Worm (Caenorhabditis elegans) whole organism, L1 larva: ENCODE measurements around the gene lgc-38.
A peak's percentile ranks its signal among the peaks of the same experiment; 100 is the strongest.

ENCODE experiments used
- C16A3.4 ChIP-seq: fragments of 150-350 bp; optimal IDR thresholded peaks from 2 replicates; lab custom pipeline; 2014; ENCODE audit warnings: missing biosample characterization, missing genetic modification characterization
- C34B4.2 ChIP-seq: sonication (generic microtip); optimal IDR thresholded peaks from 2 replicates; lab custom pipeline; 2017; ENCODE audit warnings: mild to moderate bottlenecking, missing genetic modification characterization, missing compliant biosample characterization
- F16B12.6 ChIP-seq: fragments of 150-350 bp; optimal IDR thresholded peaks from 2 replicates; lab custom pipeline; 2014; ENCODE audit warnings: missing biosample characterization, missing genetic modification characterization
- aha-1 ChIP-seq: fragments of 150-350 bp; optimal IDR thresholded peaks from 2 replicates; lab custom pipeline; 2014; ENCODE audit warnings: missing biosample characterization, missing genetic modification characterization
- aly-2 ChIP-seq: fragments of 150-350 bp; optimal IDR thresholded peaks from 2 replicates; lab custom pipeline; 2014; ENCODE audit warnings: missing biosample characterization, missing genetic modification characterization
- blmp-1 ChIP-seq: fragments of 150-350 bp; optimal IDR thresholded peaks from 2 replicates; lab custom pipeline; 2014; ENCODE audit warnings: missing biosample characterization, missing genetic modification characterization
- ceh-82 ChIP-seq, 3 experiments: fragments of 150-350 bp in 1 of 3; sonication (generic microtip) in 2 of 3; optimal IDR thresholded peaks; 2 replicates each; lab custom pipeline; 2014 to 2017; ENCODE audit warnings: missing biosample characterization in 3 of 3, missing genetic modification characterization in 3 of 3
- ces-1 ChIP-seq: fragments of 150-350 bp; optimal IDR thresholded peaks from 2 replicates; lab custom pipeline; 2014; ENCODE audit warnings: missing biosample characterization, missing genetic modification reagents, missing genetic modification characterization
- dpl-1 ChIP-seq, 3 experiments: fragments of 150-350 bp in 2 of 3; sonication (generic microtip) in 1 of 3; optimal IDR thresholded peaks; 2 replicates each; lab custom pipeline; 2014 to 2017; ENCODE audit warnings: missing biosample characterization in 3 of 3, missing genetic modification characterization in 3 of 3, missing genetic modification reagents in 3 of 3
- efl-1 ChIP-seq, 4 experiments: fragments of 150-350 bp; optimal IDR thresholded peaks in 3 of 4; peaks in 1 of 4; 1 replicate in 1 of 4; 2 replicates in 3 of 4; lab custom pipeline; 2014; ENCODE audit warnings: missing biosample characterization in 2 of 4, missing genetic modification characterization in 2 of 4, missing genetic modification reagents in 2 of 4
- efl-3 ChIP-seq: fragments of 200-800 bp; sonication (Bioruptor generic); optimal IDR thresholded peaks from 2 replicates; lab custom pipeline; 2018; ENCODE audit warnings: mild to moderate bottlenecking, missing genetic modification characterization, missing compliant biosample characterization
- elt-3 ChIP-seq, 6 experiments: fragments of 150-350 bp in 1 of 6; sonication (generic microtip); optimal IDR thresholded peaks; 2 replicates each; lab custom pipeline; 2017 to 2018; ENCODE audit warnings: missing biosample characterization in 6 of 6, missing genetic modification characterization in 6 of 6, inconsistent platforms in 1 of 6
- fkh-8 ChIP-seq: sonication (generic microtip); optimal IDR thresholded peaks from 2 replicates; lab custom pipeline; 2016; ENCODE audit warnings: mild to moderate bottlenecking, missing genetic modification characterization, missing compliant biosample characterization
- grh-1 ChIP-seq: fragments of 200-800 bp; sonication (Bioruptor generic); IDR thresholded peaks from 2 replicates; pipeline ENCODE4 v1.3.6; 2022; ENCODE audit warnings: missing genetic modification reagents, missing genetic modification characterization, missing compliant biosample characterization
- hlh-4 ChIP-seq: sonication (generic microtip); optimal IDR thresholded peaks from 2 replicates; lab custom pipeline; 2016; ENCODE audit warnings: mild to moderate bottlenecking, missing genetic modification characterization, missing compliant biosample characterization
- lin-13 ChIP-seq: fragments of 150-350 bp; optimal IDR thresholded peaks from 2 replicates; lab custom pipeline; 2014; ENCODE audit warnings: missing biosample characterization, missing genetic modification reagents, missing genetic modification characterization
- lin-14 ChIP-seq: fragments of 200-800 bp; sonication (Bioruptor generic); optimal IDR thresholded peaks from 2 replicates; lab custom pipeline; 2018; ENCODE audit warnings: mild to moderate bottlenecking, missing genetic modification characterization, moderate library complexity, missing compliant biosample characterization
- lin-15B ChIP-seq: fragments of 150-350 bp; sonication (generic microtip); optimal IDR thresholded peaks from 3 replicates; lab custom pipeline; 2014; ENCODE audit warnings: missing biosample characterization, missing genetic modification characterization
- lin-35 ChIP-seq, 2 experiments: fragments of 150-350 bp; optimal IDR thresholded peaks; 2 replicates each; lab custom pipeline; 2014; ENCODE audit warnings: missing biosample characterization in 2 of 2, missing genetic modification characterization in 2 of 2, missing genetic modification reagents in 2 of 2
- lir-3 ChIP-seq: sonication (generic microtip); optimal IDR thresholded peaks from 2 replicates; lab custom pipeline; 2016; ENCODE audit warnings: mild to moderate bottlenecking, missing genetic modification characterization, moderate library complexity, missing compliant biosample characterization; ENCODE audit not compliant: poor library complexity
- lsy-2 ChIP-seq, 2 experiments: fragments of 150-350 bp; optimal IDR thresholded peaks; 2 replicates each; lab custom pipeline; 2014; ENCODE audit warnings: missing biosample characterization in 2 of 2, missing genetic modification characterization in 2 of 2
- mab-9 ChIP-seq: fragments of 200-800 bp; sonication (Bioruptor generic); IDR thresholded peaks from 2 replicates; pipeline ENCODE4 v1.3.6; 2022; ENCODE audit warnings: missing genetic modification reagents, missing genetic modification characterization, missing compliant biosample characterization
- mdl-1 ChIP-seq, 2 experiments: fragments of 150-350 bp; optimal IDR thresholded peaks; 2 replicates each; lab custom pipeline; 2014 to 2017; ENCODE audit warnings: missing biosample characterization in 2 of 2, missing genetic modification characterization in 2 of 2, inconsistent platforms in 1 of 2
- mep-1 ChIP-seq: fragments of 150-350 bp; optimal IDR thresholded peaks from 2 replicates; lab custom pipeline; 2014; ENCODE audit warnings: missing biosample characterization, missing genetic modification characterization
- nhr-19 ChIP-seq: fragments of 200-800 bp; sonication (Bioruptor generic); conservative IDR thresholded peaks from 2 replicates; pipeline ENCODE4 v1.3.6; 2022; ENCODE audit warnings: missing genetic modification characterization, missing compliant biosample characterization
- nhr-20 ChIP-seq: sonication (generic microtip); optimal IDR thresholded peaks from 2 replicates; lab custom pipeline; 2016; ENCODE audit warnings: mild to moderate bottlenecking, missing genetic modification characterization, missing compliant biosample characterization
- nhr-47 ChIP-seq: sonication (generic microtip); optimal IDR thresholded peaks from 2 replicates; lab custom pipeline; 2016; ENCODE audit warnings: mild to moderate bottlenecking, missing genetic modification characterization, moderate library complexity, missing compliant biosample characterization
- nhr-71 ChIP-seq: sonication (generic microtip); optimal IDR thresholded peaks from 2 replicates; lab custom pipeline; 2016; ENCODE audit warnings: mild to moderate bottlenecking, missing genetic modification characterization, moderate library complexity, missing compliant biosample characterization
- nhr-76 ChIP-seq: sonication (generic microtip); optimal IDR thresholded peaks from 2 replicates; lab custom pipeline; 2017; ENCODE audit warnings: missing biosample characterization, missing genetic modification characterization
- nhr-85 ChIP-seq: sonication (generic microtip); peaks from one replicate; lab custom pipeline; 2016; ENCODE audit warnings: missing genetic modification characterization, inconsistent platforms, missing compliant biosample characterization
- nhr-90 ChIP-seq: sonication (generic microtip); optimal IDR thresholded peaks from 2 replicates; lab custom pipeline; 2016; ENCODE audit warnings: mild to moderate bottlenecking, missing genetic modification characterization, missing compliant biosample characterization; ENCODE audit not compliant: poor library complexity
- pax-3 ChIP-seq: fragments of 200-800 bp; sonication (Bioruptor generic); optimal IDR thresholded peaks from 2 replicates; lab custom pipeline; 2018; ENCODE audit warnings: mild to moderate bottlenecking, missing genetic modification characterization, moderate library complexity, missing compliant biosample characterization
- pqm-1 ChIP-seq: sonication (generic microtip); optimal IDR thresholded peaks from 3 replicates; lab custom pipeline; 2017; ENCODE audit warnings: missing biosample characterization, missing genetic modification characterization
- rnt-1 ChIP-seq: sonication (generic microtip); optimal IDR thresholded peaks from 2 replicates; lab custom pipeline; 2016; ENCODE audit warnings: mild to moderate bottlenecking, missing genetic modification characterization, moderate library complexity, missing compliant biosample characterization
- skn-1 ChIP-seq: fragments of 150-350 bp; optimal IDR thresholded peaks from 2 replicates; lab custom pipeline; 2014; ENCODE audit warnings: missing biosample characterization, missing genetic modification characterization
- snu-23 ChIP-seq: sonication (generic microtip); optimal IDR thresholded peaks from 2 replicates; lab custom pipeline; 2016; ENCODE audit warnings: missing genetic modification characterization, missing compliant biosample characterization
- sup-37 ChIP-seq: fragments of 200-800 bp; sonication (Bioruptor generic); optimal IDR thresholded peaks from 2 replicates; lab custom pipeline; 2018; ENCODE audit warnings: mild to moderate bottlenecking, missing genetic modification characterization, missing compliant biosample characterization
- swsn-7 ChIP-seq: sonication (generic microtip); optimal IDR thresholded peaks from 2 replicates; lab custom pipeline; 2016; ENCODE audit warnings: missing genetic modification characterization, missing compliant biosample characterization
- tbx-2 ChIP-seq: sonication (generic microtip); optimal IDR thresholded peaks from 2 replicates; lab custom pipeline; 2016; ENCODE audit warnings: missing genetic modification characterization, missing compliant biosample characterization
- unc-130 ChIP-seq: fragments of 150-350 bp; optimal IDR thresholded peaks from 2 replicates; lab custom pipeline; 2017; ENCODE audit warnings: missing biosample characterization, missing genetic modification characterization, inconsistent platforms
- unc-30 ChIP-seq: sonication (generic microtip); optimal IDR thresholded peaks from 2 replicates; lab custom pipeline; 2017; ENCODE audit warnings: missing biosample characterization, missing genetic modification characterization
- unc-62 ChIP-seq: fragments of 150-350 bp; optimal IDR thresholded peaks from 2 replicates; lab custom pipeline; 2014; ENCODE audit warnings: missing biosample characterization, missing genetic modification reagents, missing genetic modification characterization
- unc-86 ChIP-seq: sonication (generic microtip); optimal IDR thresholded peaks from 2 replicates; lab custom pipeline; 2016; ENCODE audit warnings: missing genetic modification characterization, missing compliant biosample characterization
- unc-98 ChIP-seq: fragments of 200-800 bp; sonication (Bioruptor generic); IDR thresholded peaks from 2 replicates; pipeline ENCODE4 v1.3.6; 2022; ENCODE audit warnings: missing genetic modification characterization, missing compliant biosample characterization
- xbp-1 ChIP-seq: sonication (generic microtip); optimal IDR thresholded peaks from 2 replicates; lab custom pipeline; 2016; ENCODE audit warnings: missing genetic modification characterization, missing compliant biosample characterization

lgc-38 gene

DNA sequence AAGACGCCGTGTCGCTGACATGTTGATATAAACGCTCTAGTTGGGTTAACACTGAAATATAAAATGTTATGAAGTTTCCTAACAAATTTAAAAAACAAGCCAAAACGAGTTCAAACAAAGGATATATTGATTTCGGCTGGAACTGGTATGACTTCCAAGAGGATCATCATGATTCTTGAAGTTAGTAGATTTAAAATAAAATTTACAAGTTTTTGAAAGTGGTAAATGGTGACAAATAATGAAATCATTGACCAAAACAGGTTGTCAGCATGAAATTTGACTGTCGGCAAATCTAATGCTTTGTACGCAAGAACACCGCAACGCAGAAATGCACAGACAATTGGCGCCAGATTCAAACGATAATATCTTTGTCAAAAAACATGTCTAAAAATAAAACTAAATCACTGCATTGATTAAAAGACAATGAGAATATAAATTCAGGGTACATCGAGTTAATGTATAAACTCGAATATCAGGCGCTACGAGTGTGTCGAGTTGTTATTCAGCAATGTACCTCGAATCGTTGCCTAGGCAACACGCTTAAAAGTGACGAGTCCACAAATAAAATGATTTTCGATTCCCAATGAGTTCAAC is 59.7 kb downstream of the lgc-38 start, which contains the start of the genes ubc-18 and R01H2.8:
Gene ubc-18, minus strand, starts transcription at position 51 of the 594 bp plus-strand sequence.
Gene R01H2.8, plus strand, starts transcription at position 544 of the 594 bp plus-strand sequence.
- TF ChIP-seq blmp-1 (tag; lab: Kevin White, UChicago) (peak; percentile 23), nhr-20 (tag; lab: Kevin White, UChicago) (peak; percentile 41), pqm-1 (no peak), nhr-47 (peak; percentile 57), skn-1 (peak; percentile 75), efl-3 (GFP tag; lab: Kevin White, UChicago) (no peak), rnt-1 (tag; lab: Kevin White, UChicago) (peak; percentile 47), nhr-71 (tag; lab: Kevin White, UChicago) (peak; percentile 61), aha-1 (tag; lab: Kevin White, UChicago) (no peak), swsn-7 (tag; lab: Kevin White, UChicago) (peak; percentile 32), mdl-1 (tag; optimal IDR thresholded peaks at IDR 0.05; lab: Kevin White, UChicago) (peak in 1 of 2 experiments; percentile 38), C34B4.2 (no peak), grh-1 (GFP tag; lab: Robert Waterston, UW) (no peak), unc-30 (tag; lab: Kevin White, UChicago) (no peak), xbp-1 (peak; percentile 42), sup-37 (GFP tag; lab: Kevin White, UChicago) (no peak), unc-86 (tag; lab: Kevin White, UChicago) (no peak), nhr-90 (tag; lab: Kevin White, UChicago) (no peak), hlh-4 (tag; lab: Kevin White, UChicago) (no peak), mab-9 (GFP tag; lab: Robert Waterston, UW) (no peak), mep-1 (tag; lab: Kevin White, UChicago) (peak; percentile 62), pax-3 (tag; lab: Kevin White, UChicago) (no peak), dpl-1 (GFP tag; optimal IDR thresholded peaks at IDR 0.05; lab: Kevin White, UChicago) (peak; percentile 89 to 95 (median 94)), snu-23 (GFP tag; lab: Kevin White, UChicago) (peak; percentile 68), lin-13 (GFP tag; lab: Kevin White, UChicago) (no peak), fkh-8 (tag; lab: Kevin White, UChicago) (peak; percentile 34), C16A3.4 (tag; lab: Kevin White, UChicago) (peak; percentile 46), nhr-85 (tag; lab: Kevin White, UChicago) (peak; percentile 57), aly-2 (tag; lab: Kevin White, UChicago) (peak; percentile 2), ceh-82 (tag; optimal IDR thresholded peaks at IDR 0.05; lab: Kevin White, UChicago) (peak in 1 of 3 experiments; percentile 51), unc-130 (tag; lab: Kevin White, UChicago) (peak; percentile 45), lsy-2 (tag; optimal IDR thresholded peaks at IDR 0.05; lab: Kevin White, UChicago) (peak; percentile 51 to 79), lir-3 (tag; lab: Kevin White, UChicago) (peak; percentile 11), nhr-19 (GFP tag; lab: Robert Waterston, UW) (peak; percentile 27; the same call in 1 of the 2 replicates), elt-3 (tag; optimal IDR thresholded peaks at IDR 0.05; lab: Kevin White, UChicago) (peak in 1 of 6 experiments; percentile 33), lin-35 (GFP tag; optimal IDR thresholded peaks at IDR 0.05; lab: Kevin White, UChicago) (peak; percentile 93 to 97), nhr-76 (tag; lab: Kevin White, UChicago) (no peak), unc-62 (GFP tag; lab: Kevin White, UChicago) (no peak), unc-98 (no peak), efl-1 (optimal IDR thresholded peaks at IDR 0.05; lab: Kevin White, UChicago) (peak; percentile 90 to 94), efl-1 (GFP tag; optimal IDR thresholded peaks at IDR 0.05 in 1 of 2; lab: Kevin White, UChicago) (peak; percentile 93 to 99), lin-14 (no peak), ces-1 (GFP tag; lab: Kevin White, UChicago) (no peak), lin-15B (tag; lab: Kevin White, UChicago) (no peak), tbx-2 (no peak), F16B12.6 (peak; percentile 88)
